Fruit fly (Drosophila melanogaster) whole organism, pupa: ENCODE results near the gene enc.
A peak's percentile ranks its signal among the peaks of the same experiment; 100 is the strongest.

Experiments
- CG10348 ChIP-seq: fragments of 200-800 bp; sonication (Bioruptor generic); IDR thresholded peaks from 2 replicates; pipeline ENCODE4 v1.3.6; 2022; ENCODE audit warnings: missing biosample characterization, missing genetic modification characterization
- CG13204 ChIP-seq: fragments of 200-800 bp; sonication (Bioruptor generic); optimal IDR thresholded peaks from 2 replicates; lab custom pipeline; 2018; ENCODE audit warnings: missing biosample characterization, mild to moderate bottlenecking, missing genetic modification characterization, moderate library complexity
- CG14655 ChIP-seq: fragments of 200-800 bp; sonication (Bioruptor generic); optimal IDR thresholded peaks from 3 replicates; lab custom pipeline; 2017; ENCODE audit warnings: mild to moderate bottlenecking, missing biosample characterization, missing genetic modification reagents, missing genetic modification characterization
- CG17806 ChIP-seq: fragments of 200-800 bp; sonication (Bioruptor generic); optimal IDR thresholded peaks from 2 replicates; lab custom pipeline; 2018; ENCODE audit warnings: missing biosample characterization, mild to moderate bottlenecking, missing genetic modification characterization, moderate library complexity
- CG4496 ChIP-seq: fragments of 200-800 bp; sonication (Bioruptor generic); IDR thresholded peaks from 3 replicates; pipeline ENCODE4 v1.3.6; 2022; ENCODE audit warnings: missing biosample characterization, missing genetic modification characterization
- CG8301 ChIP-seq: fragments of 200-800 bp; sonication (Bioruptor generic); optimal IDR thresholded peaks from 2 replicates; lab custom pipeline; 2018; ENCODE audit warnings: missing biosample characterization, mild to moderate bottlenecking, missing genetic modification characterization
- CG9948 ChIP-seq: fragments of 200-800 bp; sonication (Bioruptor generic); optimal IDR thresholded peaks from 2 replicates; lab custom pipeline; 2018; ENCODE audit warnings: missing biosample characterization, mild to moderate bottlenecking, missing genetic modification characterization, moderate library complexity
- Ets98B ChIP-seq: fragments of 200-800 bp; sonication (Bioruptor generic); IDR thresholded peaks from 2 replicates; pipeline ENCODE4 v1.3.6; 2022; ENCODE audit warnings: missing biosample characterization, missing genetic modification characterization
- Pif1A ChIP-seq: fragments of 200-800 bp; sonication (Bioruptor generic); optimal IDR thresholded peaks from 3 replicates; lab custom pipeline; 2016; ENCODE audit warnings: missing biosample characterization, missing genetic modification characterization
- Pif1B ChIP-seq: fragments of 200-800 bp; sonication (Bioruptor generic); optimal IDR thresholded peaks from 3 replicates; lab custom pipeline; 2016; ENCODE audit warnings: missing biosample characterization, missing genetic modification characterization
- Snoo ChIP-seq: fragments of 200-800 bp; sonication (Bioruptor generic); optimal IDR thresholded peaks from 3 replicates; lab custom pipeline; 2017; ENCODE audit warnings: missing biosample characterization, mild to moderate bottlenecking, missing genetic modification characterization, inconsistent platforms

dm6 chr3L:3771406-3771935, 47.0 kb upstream of the enc start:
- TF ChIP-seq CG4496 (GFP tag; lab: Robert Waterston, UW) (peak; percentile 81), CG8301 (tag; lab: Kevin White, UChicago) (peak; percentile 76), Snoo (tag; lab: Kevin White, UChicago) (peak; percentile 76), CG10348 (peak; percentile 32; the same call in 1 of the 2 replicates), Pif1A (peak; percentile 81), CG9948 (peak; percentile 71), Ets98B (GFP tag; lab: Robert Waterston, UW) (peak; percentile 80), Pif1B (GFP tag; lab: Kevin White, UChicago) (peak; percentile 87), CG17806 (peak; percentile 66), CG13204 (peak; percentile 55), CG14655 (GFP tag; lab: Kevin White, UChicago) (peak; percentile 76)
